Fruit fly (Drosophila melanogaster) whole organism, wandering third instar larva: ENCODE data around the gene Jhbp11.
A peak's percentile ranks its signal among the peaks of the same experiment; 100 is the strongest.

Experiments used
- CG32264 ChIP-seq: fragments of 200-800 bp; sonication (Bioruptor generic); optimal IDR thresholded peaks from 2 replicates; lab custom pipeline; 2016; ENCODE audit warnings: missing biosample characterization, missing genetic modification characterization
- CG9705 ChIP-seq: fragments of 200-800 bp; sonication (Bioruptor generic); optimal IDR thresholded peaks from 2 replicates; lab custom pipeline; 2018; ENCODE audit warnings: missing biosample characterization, mild to moderate bottlenecking, missing genetic modification characterization
- CrebA ChIP-seq: fragments of 200-800 bp; sonication (Bioruptor generic); optimal IDR thresholded peaks from 2 replicates; lab custom pipeline; 2016; ENCODE audit warnings: missing biosample characterization, mild to moderate bottlenecking, missing genetic modification characterization, borderline replicate concordance
- Dfd ChIP-seq: fragments of >200 bp; optimal IDR thresholded peaks from 2 replicates; lab custom pipeline; 2017; ENCODE audit warnings: missing biosample characterization, missing genetic modification characterization
- Dif ChIP-seq: fragments of 200-275, 200-300 bp; sonication (Bioruptor generic); optimal IDR thresholded peaks from 2 replicates; lab custom pipeline; 2018; ENCODE audit warnings: missing biosample characterization, missing genetic modification characterization; ENCODE audit not compliant: partially characterized antibody
- GATAd ChIP-seq: sonication (Bioruptor generic); optimal IDR thresholded peaks from 2 replicates; lab custom pipeline; 2016; ENCODE audit warnings: missing biosample characterization, missing genetic modification characterization
- HLH106 ChIP-seq: fragments of 200-800 bp; optimal IDR thresholded peaks from 3 replicates; lab custom pipeline; 2019; ENCODE audit warnings: missing biosample characterization, mild to moderate bottlenecking, missing genetic modification characterization, moderate library complexity
- Hnf4 ChIP-seq: fragments of 200-800 bp; sonication (Bioruptor generic); optimal IDR thresholded peaks from 2 replicates; lab custom pipeline; 2016; ENCODE audit warnings: missing biosample characterization, mild to moderate bottlenecking, missing genetic modification characterization
- Hr78 ChIP-seq: fragments of >200 bp; optimal IDR thresholded peaks from 2 replicates; lab custom pipeline; 2017; ENCODE audit warnings: missing biosample characterization, missing genetic modification characterization
- Jra ChIP-seq: sonication (Bioruptor generic); optimal IDR thresholded peaks from 2 replicates; lab custom pipeline; 2016; ENCODE audit warnings: missing biosample characterization, missing genetic modification characterization
- Mio ChIP-seq: sonication (Bioruptor generic); optimal IDR thresholded peaks from 2 replicates; lab custom pipeline; 2016; ENCODE audit warnings: missing biosample characterization, missing genetic modification characterization
- Myc ChIP-seq: fragments of >200 bp; optimal IDR thresholded peaks from 2 replicates; lab custom pipeline; 2017
- N ChIP-seq: fragments of >200 bp; optimal IDR thresholded peaks from 2 replicates; lab custom pipeline; 2018; ENCODE audit warnings: missing biosample characterization, missing external identifiers, missing genetic modification characterization
- OdsH ChIP-seq: fragments of 200-800 bp; sonication (Bioruptor generic); optimal IDR thresholded peaks from 2 replicates; lab custom pipeline; 2016; ENCODE audit warnings: missing biosample characterization, mild to moderate bottlenecking, missing genetic modification characterization
- Rel ChIP-seq, 2 experiments: fragments of 200-800 bp; sonication (Bioruptor generic) in 1 of 2; optimal IDR thresholded peaks; 2 replicates in 1 of 2; 3 replicates in 1 of 2; lab custom pipeline; 2016 to 2019; ENCODE audit warnings: mild to moderate bottlenecking in 2 of 2, missing biosample characterization in 2 of 2, missing genetic modification characterization in 2 of 2, moderate library complexity in 1 of 2
- Sp1 ChIP-seq: fragments of 200-800 bp; sonication (Bioruptor generic); optimal IDR thresholded peaks from 3 replicates; lab custom pipeline; 2019; ENCODE audit warnings: missing biosample characterization, mild to moderate bottlenecking, missing genetic modification characterization, moderate library complexity
- Vsx2 ChIP-seq: fragments of 200-300, 225-300 bp; sonication (Bioruptor generic); optimal IDR thresholded peaks from 2 replicates; lab custom pipeline; 2018; ENCODE audit warnings: missing biosample characterization, missing genetic modification characterization; ENCODE audit not compliant: partially characterized antibody
- br ChIP-seq: fragments of 200-800 bp; sonication (Bioruptor generic); optimal IDR thresholded peaks from 2 replicates; lab custom pipeline; 2016; ENCODE audit warnings: missing biosample characterization, missing genetic modification characterization
- brk ChIP-seq: fragments of 200-800 bp; sonication (Bioruptor generic); optimal IDR thresholded peaks from 2 replicates; lab custom pipeline; 2016; ENCODE audit warnings: missing biosample characterization, mild to moderate bottlenecking, missing genetic modification characterization
- dl ChIP-seq, 2 experiments: fragments of 175-275, 200-275 bp in 1 of 2; fragments of 200-275 bp in 1 of 2; sonication (Bioruptor generic); optimal IDR thresholded peaks; lab custom pipeline; 2018; ENCODE audit warnings: mild to moderate bottlenecking in 2 of 2, missing biosample characterization in 2 of 2, missing genetic modification characterization in 2 of 2, moderate library complexity in 2 of 2; ENCODE audit not compliant: partially characterized antibody in 2 of 2, insufficient read depth in 1 of 2
- dmrt93B ChIP-seq: fragments of 200-800 bp; sonication (Bioruptor generic); optimal IDR thresholded peaks from 2 replicates; lab custom pipeline; 2018; ENCODE audit warnings: missing biosample characterization, mild to moderate bottlenecking, missing genetic modification characterization
- dsf ChIP-seq: sonication (Bioruptor generic); optimal IDR thresholded peaks from 2 replicates; lab custom pipeline; 2016; ENCODE audit warnings: missing biosample characterization, missing genetic modification characterization, borderline replicate concordance
- ey ChIP-seq: fragments of 200-800 bp; sonication (Bioruptor generic); optimal IDR thresholded peaks from 2 replicates; lab custom pipeline; 2016; ENCODE audit warnings: missing biosample characterization, missing genetic modification characterization
- fru ChIP-seq: fragments of 200-800 bp; sonication (Bioruptor generic); optimal IDR thresholded peaks from 3 replicates; lab custom pipeline; 2016; ENCODE audit warnings: missing biosample characterization, mild to moderate bottlenecking, missing genetic modification characterization
- jim ChIP-seq: fragments of 175-275, 200-325 bp; sonication (Bioruptor generic); optimal IDR thresholded peaks from 2 replicates; lab custom pipeline; 2016; ENCODE audit warnings: missing biosample characterization, mild to moderate bottlenecking, missing genetic modification characterization
- lola ChIP-seq: fragments of >200 bp; optimal IDR thresholded peaks from 2 replicates; lab custom pipeline; 2017; ENCODE audit warnings: missing biosample characterization, missing genetic modification characterization
- psq ChIP-seq: fragments of 200-800 bp; sonication (Bioruptor generic); optimal IDR thresholded peaks from 3 replicates; lab custom pipeline; 2017; ENCODE audit warnings: missing biosample characterization, mild to moderate bottlenecking, missing genetic modification characterization, moderate library complexity
- rgr ChIP-seq: fragments of 200-800 bp; sonication (Bioruptor generic); optimal IDR thresholded peaks from 3 replicates; lab custom pipeline; 2016; ENCODE audit warnings: missing biosample characterization, mild to moderate bottlenecking, missing genetic modification characterization
- sage ChIP-seq: fragments of 200-800 bp; sonication (Bioruptor generic); optimal IDR thresholded peaks from 2 replicates; lab custom pipeline; 2016; ENCODE audit warnings: missing biosample characterization, mild to moderate bottlenecking, missing genetic modification characterization
- tai ChIP-seq: sonication (Bioruptor generic); optimal IDR thresholded peaks from 2 replicates; lab custom pipeline; 2016; ENCODE audit warnings: missing biosample characterization, missing genetic modification characterization
- usp ChIP-seq: fragments of >200 bp; optimal IDR thresholded peaks from 2 replicates; lab custom pipeline; 2017; ENCODE audit warnings: missing biosample characterization, missing genetic modification characterization
- woc ChIP-seq: sonication (Bioruptor generic); optimal IDR thresholded peaks from 2 replicates; lab custom pipeline; 2016; ENCODE audit warnings: missing biosample characterization, mild to moderate bottlenecking, missing genetic modification characterization

Gene Jhbp11

dm6 chr3R:27100930-27101329 lies at the start of gene Jhbp11:
TSS of gene Jhbp11 (plus strand) at chr3R:27101230.
- TF ChIP-seq br (GFP tag; lab: Kevin White, UChicago) (no peak), dl (GFP tag; optimal IDR thresholded peaks at IDR 0.05; lab: Kevin White, UChicago; ENCODE audit: insufficient read depth in 1 of 2, partially characterized antibody in 2 of 2) (no peak), Hr78 (GFP tag; lab: Kevin White, UChicago) (no peak), woc (GFP tag; lab: Kevin White, UChicago) (no peak), lola (GFP tag; lab: Kevin White, UChicago) (no peak), CrebA (no peak), fru (GFP tag; lab: Kevin White, UChicago) (no peak), dmrt93B (GFP tag; lab: Kevin White, UChicago) (no peak)

DNA sequence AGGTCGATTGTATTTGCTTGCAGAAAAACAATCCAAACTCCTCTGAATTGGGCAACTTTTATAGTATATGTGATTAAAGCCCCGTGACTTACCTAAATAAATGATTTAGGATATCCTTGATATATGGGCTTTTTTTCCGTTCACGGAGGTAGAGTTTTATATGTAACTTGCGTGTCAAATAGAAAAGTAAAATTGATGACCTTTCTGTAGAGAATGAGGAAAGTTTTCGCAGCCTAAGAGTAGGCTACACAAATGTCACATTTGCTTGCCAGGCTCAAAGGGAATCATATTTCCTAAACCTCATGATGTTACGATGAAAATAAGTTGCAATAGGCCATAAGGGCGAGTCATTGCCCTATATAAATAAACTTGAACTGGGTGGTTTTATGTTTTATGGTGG lies 44.9 kb upstream of the Jhbp11 start:
- no peak for TF ChIP-seq lola (GFP tag; lab: Kevin White, UChicago)
- TF ChIP-seq Myc (lab: Kevin White, UChicago), result peak; percentile 14

dm6 chr3R:27061916-27062315 lies 39.1 kb upstream of the Jhbp11 start, which contains the start of gene CG34292:
TSS of gene CG34292 (plus strand) at chr3R:27062216.
- no peak for TF ChIP-seq psq
- no peak for TF ChIP-seq HLH106 (tag; lab: Kevin White, UChicago)
- TF ChIP-seq sage (GFP tag; lab: Kevin White, UChicago), result no peak
- TF ChIP-seq Rel (GFP tag; optimal IDR thresholded peaks at IDR 0.05; lab: Kevin White, UChicago), result no peak
- TF ChIP-seq Rel (tag; optimal IDR thresholded peaks at IDR 0.05; lab: Kevin White, UChicago), result no peak
- TF ChIP-seq Vsx2 (GFP tag; lab: Kevin White, UChicago), result no peak
- TF ChIP-seq usp (GFP tag; lab: Kevin White, UChicago), result no peak
- TF ChIP-seq br (GFP tag; lab: Kevin White, UChicago), result no peak
- TF ChIP-seq dmrt93B (GFP tag; lab: Kevin White, UChicago), result no peak
- no peak for TF ChIP-seq lola (GFP tag; lab: Kevin White, UChicago)
- no peak for TF ChIP-seq Mio (GFP tag; lab: Kevin White, UChicago)
- TF ChIP-seq tai (GFP tag; lab: Kevin White, UChicago), result no peak
- TF ChIP-seq woc (GFP tag; lab: Kevin White, UChicago), result no peak
- no peak for TF ChIP-seq GATAd (GFP tag; lab: Kevin White, UChicago)
- no peak for TF ChIP-seq brk (GFP tag; lab: Kevin White, UChicago)
- TF ChIP-seq N (GFP tag; lab: Kevin White, UChicago), result no peak
- TF ChIP-seq CrebA, result no peak
- TF ChIP-seq CG9705, result no peak
- no peak for TF ChIP-seq Hnf4
- TF ChIP-seq ey, result no peak
- TF ChIP-seq CG32264 (GFP tag; lab: Kevin White, UChicago), result no peak

- TF ChIP-seq Dif (no peak), OdsH (GFP tag; lab: Kevin White, UChicago) (no peak), GATAd (GFP tag; lab: Kevin White, UChicago) (no peak), HLH106 (tag; lab: Kevin White, UChicago) (no peak), CG9705 (no peak), fru (GFP tag; lab: Kevin White, UChicago) (no peak), Dfd (GFP tag; lab: Kevin White, UChicago) (no peak), lola (GFP tag; lab: Kevin White, UChicago) (no peak), Sp1 (no peak), woc (GFP tag; lab: Kevin White, UChicago) (no peak), dsf (GFP tag; lab: Kevin White, UChicago) (no peak), usp (GFP tag; lab: Kevin White, UChicago) (no peak), tai (GFP tag; lab: Kevin White, UChicago) (no peak), Mio (GFP tag; lab: Kevin White, UChicago) (no peak), sage (GFP tag; lab: Kevin White, UChicago) (no peak), Hnf4 (no peak), Jra (GFP tag; lab: Kevin White, UChicago) (no peak), Rel (GFP tag; optimal IDR thresholded peaks at IDR 0.05; lab: Kevin White, UChicago) (no peak), Rel (tag; optimal IDR thresholded peaks at IDR 0.05; lab: Kevin White, UChicago) (no peak)
Measured at dm6 chr3R:27064099-27064498, 36.9 kb upstream of the Jhbp11 start, which contains the start of gene Nep5. TSS of gene Nep5 (minus strand) at chr3R:27064199.

DNA sequence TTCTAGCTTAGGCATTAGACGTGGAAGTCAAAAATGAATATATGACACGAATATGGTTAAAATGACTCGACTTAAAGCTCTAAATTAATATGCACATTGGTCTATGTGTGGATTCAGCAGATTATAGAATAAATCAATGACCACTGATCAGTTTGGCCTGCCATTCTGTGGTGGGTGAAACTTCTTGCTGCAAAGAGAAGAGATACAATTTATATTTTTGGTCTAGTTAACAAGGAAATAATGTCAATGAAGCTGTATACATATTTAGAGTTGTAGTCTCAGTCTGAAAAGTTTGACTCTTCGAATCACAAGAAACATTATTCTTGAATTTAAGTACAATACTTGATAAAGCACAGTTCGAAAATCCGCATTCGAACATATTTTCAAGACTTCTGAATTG lies 35.9 kb upstream of the Jhbp11 start, which contains the start of gene CG43935:
Gene CG43935 (plus strand): TSS at position 301 of the 400 bp plus-strand sequence.
- TF ChIP-seq rgr (GFP tag; lab: Kevin White, UChicago) (no peak), dmrt93B (GFP tag; lab: Kevin White, UChicago) (no peak), Hnf4 (no peak), Myc (lab: Kevin White, UChicago) (no peak), Mio (GFP tag; lab: Kevin White, UChicago) (no peak), usp (GFP tag; lab: Kevin White, UChicago) (no peak), ey (no peak), CG9705 (no peak), Rel (GFP tag; optimal IDR thresholded peaks at IDR 0.05; lab: Kevin White, UChicago) (no peak), Rel (tag; optimal IDR thresholded peaks at IDR 0.05; lab: Kevin White, UChicago) (no peak), Jra (GFP tag; lab: Kevin White, UChicago) (no peak), HLH106 (tag; lab: Kevin White, UChicago) (no peak), jim (no peak), OdsH (GFP tag; lab: Kevin White, UChicago) (no peak), dsf (GFP tag; lab: Kevin White, UChicago) (no peak)
